Worm (Caenorhabditis elegans): Measurements from ENCODE around the gene F59F5.3.

- peak; percentile 50 to 81 for TF ChIP-seq lsy-2 (tag; optimal IDR thresholded peaks at IDR 0.05)
- TF ChIP-seq pqm-1 (tag; optimal IDR thresholded peaks at IDR 0.05) = no peak
- TF ChIP-seq ceh-8 (GFP tag; optimal IDR thresholded peaks at IDR 0.05) = no peak
- TF ChIP-seq mdl-1 (tag; optimal IDR thresholded peaks at IDR 0.05) = peak in 1 of 2 experiments; percentile 12
- TF ChIP-seq lin-13 (GFP tag; optimal IDR thresholded peaks at IDR 0.05) = peak; percentile 58
- TF ChIP-seq nhr-12 (tag; optimal IDR thresholded peaks at IDR 0.05) = no peak
- TF ChIP-seq aha-1 (tag; optimal IDR thresholded peaks at IDR 0.05) = no peak
- peak; percentile 6 for TF ChIP-seq nhr-77 (tag; optimal IDR thresholded peaks at IDR 0.05)
- peak; percentile 52 for TF ChIP-seq vab-15 (tag; optimal IDR thresholded peaks at IDR 0.05)
Observed at ce11 chrX:10576410-10576809, 34.2 kb upstream of the F59F5.3 start.
